Worm (Caenorhabditis elegans) whole organism, L4 larva: ENCODE results near the gene add-2.

ENCODE experiments used
- R02D3.7 ChIP-seq: fragments of 150-350 bp; sonication (generic microtip); optimal IDR thresholded peaks from 3 replicates; lab custom pipeline; 2014; ENCODE audit warnings: missing biosample characterization, missing genetic modification characterization
- T20F7.1 ChIP-seq: fragments of 200-800 bp; sonication (Bioruptor generic); optimal IDR thresholded peaks from 2 replicates; lab custom pipeline; 2018; ENCODE audit warnings: mild to moderate bottlenecking, missing genetic modification characterization, missing compliant biosample characterization
- Y48G9A.11 ChIP-seq: fragments of 200-800 bp; sonication (Bioruptor generic); IDR thresholded peaks from 2 replicates; pipeline ENCODE4 v1.3.6; 2022; ENCODE audit warnings: missing genetic modification reagents, missing genetic modification characterization, missing compliant biosample characterization
- Y5F2A.4 ChIP-seq: fragments of 200-800 bp; sonication (Bioruptor generic); optimal IDR thresholded peaks from 2 replicates; lab custom pipeline; 2018; ENCODE audit warnings: mild to moderate bottlenecking, missing genetic modification characterization, missing compliant biosample characterization
- aha-1 ChIP-seq: fragments of 150-350 bp; peaks from one replicate; lab custom pipeline; 2014; ENCODE audit warnings: missing biosample characterization, missing genetic modification characterization
- ceh-28 ChIP-seq: fragments of 150-350 bp; optimal IDR thresholded peaks from 2 replicates; lab custom pipeline; 2014; ENCODE audit warnings: missing biosample characterization, missing genetic modification reagents, missing genetic modification characterization
- ces-1 ChIP-seq: fragments of 150-350 bp; sonication (generic microtip); optimal IDR thresholded peaks from 4 replicates; lab custom pipeline; 2014; ENCODE audit warnings: missing biosample characterization, missing genetic modification reagents, missing genetic modification characterization
- ctbp-1 ChIP-seq: fragments of 200-800 bp; sonication (Bioruptor generic); IDR thresholded peaks from 2 replicates; pipeline ENCODE4 v1.3.6; 2022; ENCODE audit warnings: missing genetic modification reagents, missing genetic modification characterization, missing compliant biosample characterization
- daf-16 ChIP-seq, 3 experiments: sonication (generic microtip); optimal IDR thresholded peaks; 2 replicates each; lab custom pipeline; 2016 to 2017; ENCODE audit warnings: missing genetic modification characterization in 3 of 3, missing genetic modification reagents in 3 of 3, mild to moderate bottlenecking in 2 of 3, missing compliant biosample characterization in 2 of 3, missing biosample characterization in 1 of 3, moderate library complexity in 1 of 3
- dmd-8 ChIP-seq: fragments of 200-800 bp; sonication (Bioruptor generic); IDR thresholded peaks from 2 replicates; pipeline ENCODE4 v1.3.6; 2022; ENCODE audit warnings: missing genetic modification characterization, missing compliant biosample characterization
- dmd-9 ChIP-seq: fragments of 200-800 bp; sonication (Bioruptor generic); IDR thresholded peaks from 2 replicates; pipeline ENCODE4 v1.3.6; 2022; ENCODE audit warnings: missing genetic modification reagents, missing genetic modification characterization, missing compliant biosample characterization
- dpl-1 ChIP-seq: fragments of 150-350 bp; optimal IDR thresholded peaks from 2 replicates; lab custom pipeline; 2014; ENCODE audit warnings: missing biosample characterization, missing genetic modification reagents, missing genetic modification characterization
- egl-43 ChIP-seq: fragments of 200-800 bp; sonication (Bioruptor generic); IDR thresholded peaks from 2 replicates; pipeline ENCODE4 v1.3.6; 2022; ENCODE audit warnings: missing genetic modification reagents, missing genetic modification characterization, missing compliant biosample characterization
- hlh-11 ChIP-seq: fragments of 200-800 bp; sonication (Bioruptor generic); optimal IDR thresholded peaks from 2 replicates; lab custom pipeline; 2018; ENCODE audit warnings: mild to moderate bottlenecking, missing genetic modification characterization, missing compliant biosample characterization
- hlh-30 ChIP-seq: sonication (generic microtip); optimal IDR thresholded peaks from 2 replicates; lab custom pipeline; 2017; ENCODE audit warnings: antibody characterized with exemption, mild to moderate bottlenecking, missing genetic modification characterization, missing compliant biosample characterization; ENCODE audit not compliant: insufficient read depth
- hmg-1.1 ChIP-seq: fragments of 200-800 bp; sonication (Bioruptor generic); IDR thresholded peaks from 2 replicates; pipeline ENCODE4 v1.3.6; 2022; ENCODE audit warnings: missing genetic modification reagents, missing genetic modification characterization, missing compliant biosample characterization
- lim-7 ChIP-seq: fragments of 200-800 bp; sonication (Bioruptor generic); IDR thresholded peaks from 2 replicates; pipeline ENCODE4 v1.3.6; 2022; ENCODE audit warnings: missing genetic modification characterization, missing compliant biosample characterization
- lin-13 ChIP-seq: fragments of 150-350 bp; optimal IDR thresholded peaks from 2 replicates; lab custom pipeline; 2014; ENCODE audit warnings: missing biosample characterization, missing genetic modification reagents, missing genetic modification characterization
- lin-15B ChIP-seq: fragments of 150-350 bp; sonication (generic microtip); optimal IDR thresholded peaks from 3 replicates; lab custom pipeline; 2014; ENCODE audit warnings: missing biosample characterization, missing genetic modification characterization
- lin-38 ChIP-seq: fragments of 200-800 bp; sonication (Bioruptor generic); IDR thresholded peaks from 2 replicates; pipeline ENCODE4 v1.3.6; 2022; ENCODE audit warnings: missing genetic modification reagents, missing genetic modification characterization, missing compliant biosample characterization
- lsy-2 ChIP-seq, 2 experiments: fragments of 150-350 bp in 1 of 2; sonication (generic microtip) in 1 of 2; optimal IDR thresholded peaks; 2 replicates each; lab custom pipeline; 2014 to 2017; ENCODE audit warnings: missing biosample characterization in 2 of 2, missing genetic modification characterization in 2 of 2
- madf-5 ChIP-seq, 2 experiments: fragments of 200-800 bp; sonication (Bioruptor generic); IDR thresholded peaks; 2 replicates each; pipeline ENCODE4 v1.3.6; 2022; ENCODE audit warnings: missing compliant biosample characterization in 2 of 2, missing genetic modification characterization in 2 of 2
- mdt-29 ChIP-seq: fragments of 200-800 bp; sonication (Bioruptor generic); IDR thresholded peaks from 2 replicates; pipeline ENCODE4 v1.3.6; 2022; ENCODE audit warnings: missing genetic modification reagents, missing genetic modification characterization, missing compliant biosample characterization
- mes-2 ChIP-seq: sonication (generic microtip); optimal IDR thresholded peaks from 2 replicates; lab custom pipeline; 2016; ENCODE audit warnings: missing genotype, mild to moderate bottlenecking, missing genetic modification characterization, missing compliant biosample characterization; ENCODE audit not compliant: poor library complexity, severe bottlenecking
- mxl-2 ChIP-seq: fragments of 200-800 bp; sonication (Bioruptor generic); conservative IDR thresholded peaks from 2 replicates; pipeline ENCODE4 v1.3.6; 2022; ENCODE audit warnings: missing genetic modification reagents, missing genetic modification characterization, missing compliant biosample characterization
- nhr-11 ChIP-seq: fragments of 150-350 bp; optimal IDR thresholded peaks from 2 replicates; lab custom pipeline; 2014; ENCODE audit warnings: missing biosample characterization, missing genetic modification characterization
- nhr-237 ChIP-seq: sonication (generic microtip); optimal IDR thresholded peaks from 2 replicates; lab custom pipeline; 2017; ENCODE audit warnings: missing biosample characterization, missing genetic modification characterization
- nhr-25 ChIP-seq: sonication (generic microtip); optimal IDR thresholded peaks from 2 replicates; lab custom pipeline; 2017; ENCODE audit warnings: missing genetic modification characterization, mild to moderate bottlenecking, missing compliant biosample characterization, antibody characterized with exemption, moderate library complexity, borderline replicate concordance; ENCODE audit not compliant: insufficient read depth
- nhr-28 ChIP-seq: fragments of 150-350 bp; optimal IDR thresholded peaks from 2 replicates; lab custom pipeline; 2014; ENCODE audit warnings: missing biosample characterization, missing genetic modification characterization
- nhr-42 ChIP-seq: fragments of 200-800 bp; sonication (Bioruptor generic); IDR thresholded peaks from 2 replicates; pipeline ENCODE4 v1.3.6; 2022; ENCODE audit warnings: missing genetic modification characterization, missing compliant biosample characterization
- nhr-6 ChIP-seq: fragments of 150-350 bp; optimal IDR thresholded peaks from 2 replicates; lab custom pipeline; 2014; ENCODE audit warnings: missing biosample characterization, missing genetic modification characterization
- nhr-76 ChIP-seq: fragments of 150-350 bp; optimal IDR thresholded peaks from 2 replicates; lab custom pipeline; 2014; ENCODE audit warnings: missing biosample characterization, missing genetic modification characterization
- rbr-2 ChIP-seq: sonication (generic microtip); optimal IDR thresholded peaks from 2 replicates; lab custom pipeline; 2016; ENCODE audit warnings: missing genotype, missing genetic modification characterization, missing compliant biosample characterization
- skn-1 ChIP-seq: fragments of 150-350 bp; optimal IDR thresholded peaks from 2 replicates; lab custom pipeline; 2014; ENCODE audit warnings: missing biosample characterization, missing genetic modification characterization
- tag-97 ChIP-seq: fragments of 200-800 bp; sonication (Bioruptor generic); IDR thresholded peaks from 2 replicates; pipeline ENCODE4 v1.3.6; 2022; ENCODE audit warnings: missing genetic modification characterization, missing compliant biosample characterization
- unc-39 ChIP-seq: sonication (generic microtip); optimal IDR thresholded peaks from 2 replicates; lab custom pipeline; 2017; ENCODE audit warnings: missing biosample characterization, missing genetic modification characterization
- unc-62 ChIP-seq, 3 experiments: fragments of 150-350 bp in 1 of 3; sonication (generic microtip); optimal IDR thresholded peaks in 2 of 3; peaks in 1 of 3; 1 replicate in 1 of 3; 2 replicates in 2 of 3; lab custom pipeline; 2014 to 2017; ENCODE audit warnings: missing biosample characterization in 3 of 3, missing genetic modification characterization in 3 of 3, missing genetic modification reagents in 3 of 3, missing genotype in 1 of 3
- vab-7 ChIP-seq: fragments of 200-800 bp; sonication (Bioruptor generic); IDR thresholded peaks from 2 replicates; pipeline ENCODE4 v1.3.6; 2022; ENCODE audit warnings: missing genetic modification reagents, missing genetic modification characterization, missing compliant biosample characterization
- zag-1 ChIP-seq: fragments of 150-350 bp; optimal IDR thresholded peaks from 2 replicates; lab custom pipeline; 2014; ENCODE audit warnings: missing biosample characterization, missing genetic modification characterization
- zfp-3 ChIP-seq: fragments of 200-800 bp; sonication (Bioruptor generic); conservative IDR thresholded peaks from 2 replicates; pipeline ENCODE4 v1.3.6; 2022; ENCODE audit warnings: missing genetic modification reagents, missing genetic modification characterization, missing compliant biosample characterization
- ztf-7 ChIP-seq: fragments of 150-350 bp; optimal IDR thresholded peaks from 2 replicates; lab custom pipeline; 2014; ENCODE audit warnings: missing biosample characterization, missing genetic modification characterization

The add-2 gene

DNA sequence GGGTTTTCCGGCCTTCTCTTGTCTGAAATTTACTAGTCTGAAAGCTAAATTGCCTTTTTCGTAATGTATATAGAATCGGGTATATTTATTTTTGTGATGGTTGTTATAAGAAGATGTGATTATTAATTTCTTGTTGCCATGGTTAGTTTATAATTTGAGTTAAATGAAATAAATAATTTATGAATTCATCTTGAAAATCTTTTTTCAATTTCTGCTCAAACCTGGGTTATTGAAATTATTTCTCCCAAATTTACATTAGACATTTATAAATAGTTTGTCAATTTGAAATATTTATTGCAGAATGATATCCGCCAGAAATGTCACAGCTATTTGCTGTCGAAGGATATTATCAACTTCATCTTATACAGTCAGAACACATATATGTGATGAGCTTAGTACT, 35.2 kb upstream of the add-2 start, which contains the start of gene dars-2:
dars-2 (plus strand) TSS at position 301 of the 400 bp plus-strand sequence.
- TF ChIP-seq nhr-237 (no peak), unc-62 (GFP tag; optimal IDR thresholded peaks at IDR 0.05 in 1 of 2; lab: Kevin White, UChicago) (peak in 1 of 2 experiments; percentile 37), unc-62 (tag; optimal IDR thresholded peaks at IDR 0.05; lab: Kevin White, UChicago) (no peak)

- TF ChIP-seq lin-15B (tag; lab: Kevin White, UChicago) (no peak), daf-16 (GFP tag; optimal IDR thresholded peaks at IDR 0.05; lab: Kevin White, UChicago) (no peak), daf-16 (tag; optimal IDR thresholded peaks at IDR 0.05; lab: Kevin White, UChicago) (no peak), mdt-29 (no peak)
Observed at ce11 chrV:12047735-12048134, 34.5 kb upstream of the add-2 start.

ce11 chrV:12045132-12045531, 31.9 kb upstream of the add-2 start, which contains the start of gene F10C2.5:
Gene F10C2.5 (plus strand): TSS chrV:12045432.
- no peak for TF ChIP-seq lsy-2 (tag; optimal IDR thresholded peaks at IDR 0.05; lab: Kevin White, UChicago)
- TF ChIP-seq skn-1 (tag; lab: Kevin White, UChicago), result no peak
- no peak for TF ChIP-seq lin-38 (GFP tag; lab: Robert Waterston, UW)
- no peak for TF ChIP-seq lim-7
- no peak for TF ChIP-seq tag-97 (GFP tag; lab: Robert Waterston, UW)
- TF ChIP-seq ces-1 (GFP tag; lab: Kevin White, UChicago), result no peak

ce11 chrV:12040823-12041606, 27.8 kb upstream of the add-2 start, which contains the start of the genes kup-1 and F10C2.4:
Gene kup-1 (minus strand): TSS chrV:12040873.
Gene F10C2.4 (plus strand): TSS chrV:12041556.
- TF ChIP-seq mes-2 (peak; percentile 51), lin-38 (GFP tag; lab: Robert Waterston, UW) (peak; percentile 88), nhr-6 (tag; lab: Kevin White, UChicago) (peak; percentile 88), T20F7.1 (GFP tag; lab: Kevin White, UChicago) (peak; percentile 60), ctbp-1 (GFP tag; lab: Robert Waterston, UW) (no peak), daf-16 (GFP tag; optimal IDR thresholded peaks at IDR 0.05; lab: Kevin White, UChicago) (no peak), daf-16 (tag; optimal IDR thresholded peaks at IDR 0.05; lab: Kevin White, UChicago) (peak; percentile 17), nhr-11 (peak; percentile 16), dmd-9 (GFP tag; lab: Robert Waterston, UW) (no peak), rbr-2 (tag; lab: Kevin White, UChicago) (peak; percentile 28), aha-1 (tag; lab: Kevin White, UChicago) (peak; percentile 78), nhr-76 (tag; lab: Kevin White, UChicago) (no peak), dpl-1 (GFP tag; lab: Kevin White, UChicago) (peak; percentile 91), nhr-28 (tag; lab: Kevin White, UChicago) (peak; percentile 23)

DNA sequence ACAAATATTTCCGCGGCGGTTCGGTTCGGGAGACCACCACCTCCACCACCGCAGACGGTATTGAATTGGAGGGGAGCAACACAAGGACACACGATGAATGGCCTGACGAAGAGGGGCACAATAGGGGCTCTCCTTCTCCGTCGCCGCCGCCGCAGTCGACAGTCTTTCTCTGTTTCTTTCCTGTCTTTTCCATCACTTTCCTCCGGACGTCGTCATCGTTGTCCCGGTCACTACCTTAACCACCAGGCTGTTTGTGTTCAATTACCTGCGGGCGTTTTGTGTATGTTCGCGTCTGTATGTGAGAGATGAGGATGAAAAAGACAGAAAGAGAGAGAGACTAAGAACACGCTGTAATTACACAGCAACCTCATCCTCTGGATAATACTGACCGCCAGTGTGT, 26.5 kb upstream of the add-2 start:
- TF ChIP-seq zag-1 (tag; lab: Kevin White, UChicago) (no peak), R02D3.7 (tag; lab: Kevin White, UChicago) (no peak), nhr-42 (no peak), lin-13 (GFP tag; lab: Kevin White, UChicago) (no peak), ceh-28 (tag; lab: Kevin White, UChicago) (no peak), egl-43 (GFP tag; lab: Robert Waterston, UW) (no peak), nhr-11 (no peak), madf-5 (GFP tag; IDR thresholded peaks at IDR 0.05; lab: Robert Waterston, UW) (no peak), unc-39 (tag; lab: Kevin White, UChicago) (no peak), nhr-25 (peak; percentile 59), vab-7 (GFP tag; lab: Robert Waterston, UW) (no peak), nhr-237 (no peak), hlh-30 (tag; lab: Kevin White, UChicago) (no peak), hlh-11 (tag; lab: Kevin White, UChicago) (peak; percentile 19), dmd-8 (GFP tag; lab: Robert Waterston, UW) (no peak), Y48G9A.11 (GFP tag; lab: Robert Waterston, UW) (no peak), Y5F2A.4 (GFP tag; lab: Kevin White, UChicago) (no peak), mxl-2 (GFP tag; lab: Robert Waterston, UW) (no peak), hmg-1.1 (GFP tag; lab: Robert Waterston, UW) (no peak), nhr-76 (tag; lab: Kevin White, UChicago) (no peak), zfp-3 (GFP tag; lab: Robert Waterston, UW) (no peak), ztf-7 (tag; lab: Kevin White, UChicago) (no peak)
